Fruit fly (Drosophila melanogaster) whole organism, embryonic: ENCODE results near the gene Reepl1.
A peak's percentile ranks its signal among the peaks of the same experiment; 100 is the strongest.

Experiments used
- CG10147 ChIP-seq: fragments of 200-800 bp; sonication (Bioruptor generic); optimal IDR thresholded peaks from 2 replicates; lab custom pipeline; 2019; ENCODE audit warnings: missing biosample characterization, mild to moderate bottlenecking, missing genetic modification characterization, moderate library complexity
- CG10543 ChIP-seq: fragments of 200-800 bp; sonication (Bioruptor generic); optimal IDR thresholded peaks from 3 replicates; lab custom pipeline; 2017; ENCODE audit warnings: missing biosample characterization, mild to moderate bottlenecking, missing genetic modification characterization, moderate library complexity
- CG11723 ChIP-seq: fragments of 200-800 bp; sonication (Bioruptor generic); optimal IDR thresholded peaks from 2 replicates; lab custom pipeline; 2017; ENCODE audit warnings: missing biosample characterization, mild to moderate bottlenecking, missing genetic modification characterization
- CG12155 ChIP-seq: fragments of 200-800 bp; sonication (Bioruptor generic); optimal IDR thresholded peaks from 3 replicates; lab custom pipeline; 2016; ENCODE audit warnings: missing biosample characterization, missing genetic modification characterization
- CG12299 ChIP-seq: fragments of 200-800 bp; sonication (Bioruptor generic); optimal IDR thresholded peaks from 2 replicates; lab custom pipeline; 2018; ENCODE audit warnings: missing biosample characterization, mild to moderate bottlenecking, missing genetic modification characterization
- CG1602 ChIP-seq: fragments of 200-800 bp; sonication (Bioruptor generic); optimal IDR thresholded peaks from 3 replicates; lab custom pipeline; 2016; ENCODE audit warnings: missing biosample characterization, missing genetic modification characterization
- CG1792 ChIP-seq: fragments of 200-800 bp; sonication (Bioruptor generic); optimal IDR thresholded peaks from 2 replicates; lab custom pipeline; 2016; ENCODE audit warnings: missing biosample characterization, missing genetic modification characterization
- CG18011 ChIP-seq: fragments of 200-800 bp; sonication (Bioruptor generic); optimal IDR thresholded peaks from 2 replicates; lab custom pipeline; 2017; ENCODE audit warnings: missing biosample characterization, missing genetic modification characterization, mild to moderate bottlenecking, moderate library complexity, missing genotype
- CG18476 ChIP-seq: fragments of 200-800 bp; sonication (Bioruptor generic); optimal IDR thresholded peaks from 2 replicates; lab custom pipeline; 2016; ENCODE audit warnings: missing biosample characterization, mild to moderate bottlenecking, missing genetic modification characterization
- CG3281 ChIP-seq: fragments of 200-800 bp; sonication (Bioruptor generic); optimal IDR thresholded peaks from 3 replicates; lab custom pipeline; 2017; ENCODE audit warnings: missing biosample characterization, mild to moderate bottlenecking, missing genetic modification characterization
- CG34422 ChIP-seq: fragments of 200-800 bp; sonication (Bioruptor generic); IDR thresholded peaks from 3 replicates; pipeline ENCODE4 v1.3.6; 2022; ENCODE audit warnings: missing biosample characterization, missing genetic modification characterization
- CG4404 ChIP-seq: fragments of 200-800 bp; sonication (Bioruptor generic); IDR thresholded peaks from 2 replicates; pipeline ENCODE4 v1.3.6; 2022; ENCODE audit warnings: missing biosample characterization, missing genetic modification characterization
- CG6175 ChIP-seq: fragments of 200-800 bp; sonication (Bioruptor generic); IDR thresholded peaks from 3 replicates; pipeline ENCODE4 v1.3.6; 2022; ENCODE audit warnings: missing biosample characterization, missing genetic modification characterization
- CG6654 ChIP-seq: fragments of 200-800 bp; sonication (Bioruptor generic); optimal IDR thresholded peaks from 2 replicates; lab custom pipeline; 2017; ENCODE audit warnings: missing biosample characterization, mild to moderate bottlenecking, missing genetic modification characterization
- CG7357 ChIP-seq: fragments of 200-800 bp; sonication (Bioruptor generic); IDR thresholded peaks from 3 replicates; pipeline ENCODE4 v1.3.6; 2022; ENCODE audit warnings: missing biosample characterization, missing genetic modification characterization
- CG7372 ChIP-seq: fragments of 200-800 bp; sonication (Bioruptor generic); IDR thresholded peaks from 2 replicates; pipeline ENCODE4 v1.3.6; 2022; ENCODE audit warnings: missing biosample characterization, missing genetic modification characterization
- CG8478 ChIP-seq: fragments of >200 bp; optimal IDR thresholded peaks from 2 replicates; lab custom pipeline; 2018
- CG9437 ChIP-seq: fragments of 200-800 bp; sonication (Bioruptor generic); optimal IDR thresholded peaks from 2 replicates; lab custom pipeline; 2018; ENCODE audit warnings: missing biosample characterization, mild to moderate bottlenecking, missing genetic modification characterization
- CG9797 ChIP-seq: fragments of 200-800 bp; sonication (Bioruptor generic); optimal IDR thresholded peaks from 3 replicates; lab custom pipeline; 2018; ENCODE audit warnings: missing biosample characterization, mild to moderate bottlenecking, missing genetic modification characterization
- CoRest ChIP-seq: fragments of 200-800 bp; sonication (Bioruptor generic); optimal IDR thresholded peaks from 3 replicates; lab custom pipeline; 2018; ENCODE audit warnings: missing biosample characterization, mild to moderate bottlenecking, missing genetic modification characterization, moderate library complexity
- CrebB ChIP-seq: fragments of 200-800 bp; sonication (Bioruptor generic); optimal IDR thresholded peaks from 3 replicates; lab custom pipeline; 2018; ENCODE audit warnings: missing biosample characterization, mild to moderate bottlenecking, missing genetic modification characterization
- Dll ChIP-seq: fragments of 200-800 bp; sonication (Bioruptor generic); IDR thresholded peaks from 4 replicates; pipeline ENCODE4 v1.3.6; 2022; ENCODE audit warnings: missing biosample characterization, missing genetic modification characterization; ENCODE audit not compliant: partially characterized antibody
- Dref ChIP-seq: fragments of 200-800 bp; sonication (Bioruptor generic); IDR thresholded peaks from 2 replicates; pipeline ENCODE4 v1.3.6; 2022; ENCODE audit warnings: missing biosample characterization, missing genetic modification characterization
- Drgx ChIP-seq: fragments of 200-800 bp; sonication (Bioruptor generic); IDR thresholded peaks from 2 replicates; pipeline ENCODE4 v1.3.6; 2022; ENCODE audit warnings: missing biosample characterization, missing genetic modification characterization
- Elba2 ChIP-seq: fragments of 200-800 bp; sonication (Bioruptor generic); optimal IDR thresholded peaks from 3 replicates; lab custom pipeline; 2016; ENCODE audit warnings: missing biosample characterization, missing genetic modification characterization
- Gsc ChIP-seq: fragments of 200-800 bp; sonication (Bioruptor generic); IDR thresholded peaks from 2 replicates; pipeline ENCODE4 v1.3.6; 2022; ENCODE audit warnings: missing biosample characterization, missing genetic modification characterization
- Hand ChIP-seq: fragments of 200-800 bp; sonication (Bioruptor generic); optimal IDR thresholded peaks from 2 replicates; lab custom pipeline; 2017; ENCODE audit warnings: mild to moderate bottlenecking, missing biosample characterization, missing genetic modification reagents, missing genetic modification characterization
- HmgD ChIP-seq: fragments of 200-800 bp; sonication (Bioruptor generic); optimal IDR thresholded peaks from 3 replicates; lab custom pipeline; 2016; ENCODE audit warnings: missing biosample characterization, missing genetic modification characterization
- Hr78 ChIP-seq, 2 experiments: fragments of 200-800 bp in 1 of 2; fragments of >200 bp in 1 of 2; sonication (Bioruptor generic) in 1 of 2; optimal IDR thresholded peaks; 2 replicates each; lab custom pipeline; 2017 to 2019; ENCODE audit warnings: missing biosample characterization in 2 of 2, missing genetic modification characterization in 2 of 2, mild to moderate bottlenecking in 1 of 2, moderate library complexity in 1 of 2
- Mad ChIP-seq: fragments of 200-800 bp; sonication (Bioruptor generic); optimal IDR thresholded peaks from 2 replicates; lab custom pipeline; 2016; ENCODE audit warnings: missing biosample characterization, missing genetic modification characterization
- Meics ChIP-seq: fragments of 200-800 bp; sonication (Bioruptor generic); optimal IDR thresholded peaks from 2 replicates; lab custom pipeline; 2017; ENCODE audit warnings: missing biosample characterization, mild to moderate bottlenecking, missing genetic modification characterization
- Optix ChIP-seq: fragments of 200-800 bp; sonication (Bioruptor generic); IDR thresholded peaks from 3 replicates; pipeline ENCODE4 v1.3.6; 2022; ENCODE audit warnings: missing biosample characterization, missing genetic modification characterization
- Ravus ChIP-seq: fragments of 200-800 bp; sonication (Bioruptor generic); IDR thresholded peaks from 2 replicates; pipeline ENCODE4 v1.3.6; 2022; ENCODE audit warnings: missing biosample characterization, missing genetic modification characterization
- Scr ChIP-seq: fragments of 200-800 bp; sonication (Bioruptor generic); IDR thresholded peaks from 2 replicates; pipeline ENCODE4 v1.3.6; 2022; ENCODE audit warnings: missing biosample characterization, missing genetic modification characterization; ENCODE audit not compliant: partially characterized antibody
- Taf1 ChIP-seq: fragments of 200-800 bp; sonication (Bioruptor generic); IDR thresholded peaks from 2 replicates; pipeline ENCODE4 v1.3.6; 2022; ENCODE audit warnings: missing biosample characterization, missing genetic modification characterization
- ab ChIP-seq: fragments of 200-800 bp; sonication (Bioruptor generic); optimal IDR thresholded peaks from 2 replicates; lab custom pipeline; 2016; ENCODE audit warnings: missing biosample characterization, missing genetic modification characterization
- aop ChIP-seq: fragments of 200-800 bp; sonication (Bioruptor generic); IDR thresholded peaks from 2 replicates; pipeline ENCODE4 v1.3.6; 2022; ENCODE audit warnings: missing biosample characterization, missing genetic modification characterization
- bcd ChIP-seq: fragments of 200-800 bp; sonication (Bioruptor generic); optimal IDR thresholded peaks from 2 replicates; lab custom pipeline; 2017; ENCODE audit warnings: missing biosample characterization, mild to moderate bottlenecking, missing genetic modification characterization
- chinmo ChIP-seq: fragments of 200-800 bp; sonication (Bioruptor generic); IDR thresholded peaks from 4 replicates; pipeline ENCODE4 v1.3.6; 2022; ENCODE audit warnings: missing biosample characterization, missing genetic modification characterization; ENCODE audit not compliant: partially characterized antibody
- eve ChIP-seq, 2 experiments: fragments of >200 bp; optimal IDR thresholded peaks; 2 replicates each; lab custom pipeline; 2017; ENCODE audit warnings: missing biosample characterization in 2 of 2, missing genetic modification characterization in 2 of 2
- kay ChIP-seq: fragments of 200-800 bp; sonication (Bioruptor generic); optimal IDR thresholded peaks from 2 replicates; lab custom pipeline; 2016; ENCODE audit warnings: missing biosample characterization, missing genetic modification characterization
- mirr ChIP-seq: fragments of 200-800 bp; sonication (Bioruptor generic); optimal IDR thresholded peaks from 3 replicates; lab custom pipeline; 2018; ENCODE audit warnings: missing biosample characterization, mild to moderate bottlenecking, missing genetic modification characterization
- nom ChIP-seq: fragments of 200-800 bp; sonication (Bioruptor generic); optimal IDR thresholded peaks from 2 replicates; lab custom pipeline; 2017; ENCODE audit warnings: missing biosample characterization, missing genetic modification characterization, mild to moderate bottlenecking, moderate library complexity, missing genetic modification reagents
- peb ChIP-seq: fragments of 200-800 bp; sonication (Bioruptor generic); IDR thresholded peaks from 2 replicates; pipeline ENCODE4 v1.3.6; 2022; ENCODE audit warnings: missing biosample characterization, missing genetic modification characterization
- prd ChIP-seq, 3 experiments: fragments of >200 bp in 2 of 3; fragments of 200-800 bp in 1 of 3; sonication (Bioruptor generic) in 1 of 3; optimal IDR thresholded peaks in 2 of 3; IDR thresholded peaks in 1 of 3; 2 replicates in 2 of 3; 3 replicates in 1 of 3; pipeline versions ENCODE4 v1.3.6 to Lab custom; 2017 to 2022; ENCODE audit warnings: missing biosample characterization in 1 of 3, missing genetic modification characterization in 1 of 3
- pum ChIP-seq: fragments of 200-800 bp; sonication (Bioruptor generic); optimal IDR thresholded peaks from 2 replicates; lab custom pipeline; 2016; ENCODE audit warnings: missing biosample characterization, missing genetic modification characterization
- ranshi ChIP-seq: fragments of 200-800 bp; sonication (Bioruptor generic); IDR thresholded peaks from 2 replicates; pipeline ENCODE4 v1.3.6; 2022; ENCODE audit warnings: missing biosample characterization, missing genetic modification characterization
- sens ChIP-seq: fragments of 200-800 bp; sonication (Bioruptor generic); peaks from one replicate; lab custom pipeline; 2016; ENCODE audit warnings: missing biosample characterization, missing genetic modification characterization
- tup ChIP-seq: fragments of 200-800 bp; sonication (Bioruptor generic); optimal IDR thresholded peaks from 2 replicates; lab custom pipeline; 2016; ENCODE audit warnings: missing biosample characterization, mild to moderate bottlenecking, missing genetic modification characterization, moderate library complexity
- zfh1 ChIP-seq: fragments of 200-800 bp; sonication (Bioruptor generic); IDR thresholded peaks from 3 replicates; pipeline ENCODE4 v1.3.6; 2022; ENCODE audit warnings: missing biosample characterization, missing genetic modification characterization

Gene Reepl1

DNA sequence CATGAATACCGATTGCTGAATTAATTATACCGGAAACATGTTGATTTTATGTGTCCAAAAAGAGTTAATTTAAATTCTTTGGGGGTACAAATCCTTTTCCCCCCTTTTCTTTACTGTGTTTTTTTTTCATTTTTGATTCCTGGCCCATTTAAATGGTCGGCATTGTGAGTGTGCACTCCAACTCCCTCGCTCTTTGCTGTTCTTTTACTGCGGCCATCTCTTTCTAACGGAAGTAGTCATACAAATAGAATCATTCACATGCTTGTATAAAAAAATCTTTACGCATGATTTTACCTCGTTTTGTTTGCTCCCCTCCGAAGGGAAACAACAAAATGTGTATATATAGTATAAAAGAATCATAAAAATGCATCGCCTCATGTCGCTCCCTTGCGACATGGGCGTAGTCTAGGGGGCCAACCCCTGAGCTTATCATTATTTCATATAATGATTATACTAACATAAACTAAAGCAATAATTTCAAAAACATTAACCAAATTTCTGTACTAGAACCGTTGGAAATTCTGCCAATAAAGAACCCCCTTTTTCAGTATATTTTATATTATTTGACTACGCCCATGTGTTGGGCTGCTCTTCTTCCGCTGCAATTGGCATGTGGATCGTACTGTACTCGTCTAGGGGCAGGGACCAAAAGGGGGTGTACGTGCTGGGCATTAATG lies 44.3 kb upstream of the Reepl1 start:
- peak; percentile 6 for TF ChIP-seq CG18011
- peak; percentile 5 for TF ChIP-seq CG9797 (GFP tag; lab: Kevin White, UChicago)
- TF ChIP-seq Gsc (GFP tag; lab: Robert Waterston, UW) = no peak; the same call in 1 of the 2 replicates
- peak; percentile 54 for TF ChIP-seq CrebB (tag; lab: Kevin White, UChicago)
- no peak; the same call in 1 of the 2 replicates for TF ChIP-seq Ravus
- TF ChIP-seq aop (GFP tag; lab: Robert Waterston, UW) = no peak
- peak; percentile 58 for TF ChIP-seq CG11723 (GFP tag; lab: Kevin White, UChicago)
- TF ChIP-seq ranshi = peak; percentile 68
- TF ChIP-seq kay = peak; percentile 61
- no peak for TF ChIP-seq Taf1 (GFP tag; lab: Robert Waterston, UW)
- TF ChIP-seq CG6175 (GFP tag; lab: Robert Waterston, UW) = no peak
- TF ChIP-seq CG1792 (GFP tag; lab: Kevin White, UChicago) = no peak
- TF ChIP-seq CG7357 = peak; percentile 74
- peak; percentile 79 for TF ChIP-seq Drgx (GFP tag; lab: Robert Waterston, UW)
- TF ChIP-seq mirr (GFP tag; lab: Kevin White, UChicago) = no peak
- TF ChIP-seq CG6654 (GFP tag; lab: Kevin White, UChicago) = peak; percentile 64
- no peak for TF ChIP-seq prd (optimal IDR thresholded peaks at IDR 0.05; lab: Kevin White, UChicago)
- peak; percentile 86 for TF ChIP-seq prd (GFP tag; IDR thresholded peaks at IDR 0.05; lab: Robert Waterston, UW)
- no peak for TF ChIP-seq ab
- TF ChIP-seq pum = peak; percentile 65
- no peak for TF ChIP-seq tup
- peak; percentile 86; the same call in 2 of the 3 replicates for TF ChIP-seq zfh1 (GFP tag; lab: Robert Waterston, UW)
- peak; percentile 6 for TF ChIP-seq CG10543 (GFP tag; lab: Kevin White, UChicago)
- TF ChIP-seq Mad (GFP tag; lab: Kevin White, UChicago) = peak; percentile 30
- TF ChIP-seq Elba2 = no peak
- peak; percentile 77 for TF ChIP-seq CG1602
- TF ChIP-seq Optix (GFP tag; lab: Robert Waterston, UW) = peak; percentile 67; the same call in 2 of the 3 replicates
- peak; percentile 57 for TF ChIP-seq CG9437 (GFP tag; lab: Kevin White, UChicago)
- TF ChIP-seq nom (GFP tag; lab: Kevin White, UChicago) = peak; percentile 62
- peak; percentile 69 for TF ChIP-seq bcd (GFP tag; lab: Kevin White, UChicago)
- peak; percentile 67 for TF ChIP-seq peb (GFP tag; lab: Robert Waterston, UW)
- no peak for TF ChIP-seq CG8478 (lab: Kevin White, UChicago)
- TF ChIP-seq eve (GFP tag; optimal IDR thresholded peaks at IDR 0.05; lab: Kevin White, UChicago) = peak in 1 of 2 experiments; percentile 87
- TF ChIP-seq Meics = peak; percentile 21
- peak; percentile 48 for TF ChIP-seq CG10147 (GFP tag; lab: Kevin White, UChicago)
- peak; percentile 31 for TF ChIP-seq CG12155
- TF ChIP-seq CG4404 = peak; percentile 62
- TF ChIP-seq Hr78 (GFP tag; optimal IDR thresholded peaks at IDR 0.05; lab: Kevin White, UChicago) = peak in 1 of 2 experiments; percentile 60
- TF ChIP-seq Scr (GFP tag; lab: Robert Waterston, UW) = no peak
- peak; percentile 97 for TF ChIP-seq sens (GFP tag; lab: Kevin White, UChicago)
- no peak; the same call in 2 of the 3 replicates for TF ChIP-seq CG34422 (GFP tag; lab: Robert Waterston, UW)
- TF ChIP-seq HmgD (GFP tag; lab: Kevin White, UChicago) = no peak
- TF ChIP-seq Dll (GFP tag; lab: Robert Waterston, UW) = no peak
- TF ChIP-seq chinmo = no peak
- TF ChIP-seq CG12299 (tag; lab: Kevin White, UChicago) = peak; percentile 67
- TF ChIP-seq CG7372 (GFP tag; lab: Robert Waterston, UW) = no peak
- peak; percentile 51 for TF ChIP-seq CG18476 (GFP tag; lab: Kevin White, UChicago)
- TF ChIP-seq CG3281 = peak; percentile 7
- peak; percentile 18 for TF ChIP-seq Hand (GFP tag; lab: Kevin White, UChicago)
- TF ChIP-seq CoRest (tag; lab: Kevin White, UChicago) = peak; percentile 86
- TF ChIP-seq Dref (GFP tag; lab: Robert Waterston, UW) = no peak
